Fruit fly (Drosophila melanogaster) ovary, adult (tissue): ENCODE data around the gene Elovl7.

Experiments used
- CG17801 ChIP-seq: fragments of 200-800 bp; optimal IDR thresholded peaks from 2 replicates; lab custom pipeline; 2019; ENCODE audit warnings: missing biosample characterization, mild to moderate bottlenecking, missing genetic modification characterization, moderate library complexity; ENCODE audit not compliant: partially characterized antibody

Gene Elovl7

dm6 chr3R:7995722-7996121 lies at the start of gene Elovl7:
TSS of gene Elovl7 (minus strand) at chr3R:7995852.
- no peak for TF ChIP-seq CG17801 (GFP tag; lab: Kevin White, UChicago)

DNA sequence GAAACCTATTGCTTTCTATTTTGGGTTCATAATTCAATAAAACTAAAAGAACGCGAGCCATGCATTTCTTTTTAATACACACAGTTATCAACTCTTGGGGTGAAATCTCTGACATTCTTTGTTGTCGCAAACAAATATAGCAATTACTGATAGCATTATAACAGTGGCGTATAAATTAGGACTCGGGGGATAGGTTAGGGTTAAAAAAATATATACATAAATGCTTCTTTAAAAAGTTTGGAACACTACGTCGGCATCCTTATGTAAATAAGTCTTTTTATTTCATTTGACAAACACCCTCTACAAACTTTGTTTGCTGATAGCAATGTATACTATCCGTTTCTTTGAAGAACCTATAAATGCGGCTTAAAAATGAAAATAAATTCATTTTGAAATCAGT lies 45.2 kb upstream of the Elovl7 start, which contains the start of gene CG43060:
CG43060 (plus strand) TSS at position 382 of the 400 bp plus-strand sequence.
- TF ChIP-seq CG17801 (GFP tag; lab: Kevin White, UChicago): no peak

- TF ChIP-seq CG17801 (GFP tag; lab: Kevin White, UChicago): no peak
Observed at dm6 chr3R:8038927-8039326, 43.3 kb upstream of the Elovl7 start.

DNA sequence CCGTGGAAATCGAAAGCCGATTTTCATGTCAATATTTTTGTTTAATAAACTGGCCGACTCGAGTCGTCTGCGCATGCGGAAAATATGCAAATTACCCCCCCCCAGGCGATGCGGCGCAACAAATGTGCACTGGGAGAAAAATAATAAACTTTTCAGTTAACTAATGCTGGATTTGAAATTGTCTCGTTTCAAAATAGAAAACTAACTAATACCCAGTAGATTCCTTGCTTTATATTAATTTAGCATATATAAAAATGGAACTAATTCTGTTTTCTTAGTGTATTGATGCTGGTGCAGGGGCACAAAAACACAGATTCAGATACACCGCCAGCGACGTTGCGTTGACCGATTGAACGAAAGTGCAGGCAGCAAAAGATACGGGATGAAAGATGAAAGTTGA lies 42.2 kb upstream of the Elovl7 start:
- TF ChIP-seq CG17801 (GFP tag; lab: Kevin White, UChicago): no peak

DNA sequence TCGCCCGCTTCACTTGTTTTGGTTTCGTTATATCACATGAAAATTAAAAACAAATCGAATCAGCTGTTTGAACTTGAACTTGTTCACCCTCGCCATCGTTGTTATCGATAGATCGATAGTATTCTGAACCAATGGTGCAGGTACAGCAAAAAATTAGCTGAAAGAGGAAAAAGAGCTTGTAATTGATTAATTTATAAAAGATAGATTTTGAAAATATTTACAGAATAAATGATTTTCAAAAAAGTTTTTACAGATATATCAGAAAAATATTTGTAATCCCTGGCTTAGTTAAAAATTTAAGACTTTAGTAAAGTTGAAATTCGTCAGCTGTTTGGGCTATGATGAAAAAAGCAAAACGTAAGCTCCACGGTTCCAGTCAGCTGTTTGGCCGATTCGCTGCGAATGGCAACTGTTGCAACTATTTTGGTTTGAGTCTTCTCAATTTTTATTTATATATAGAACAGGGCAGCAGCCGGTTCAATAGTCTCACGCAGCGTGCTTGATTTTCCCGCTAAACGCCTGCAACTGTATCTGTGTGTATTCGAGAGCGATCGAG lies 37.3 kb upstream of the Elovl7 start, which contains the start of the genes CG11035 and unc-45:
CG11035 (minus strand) TSS at position 87 of the 556 bp plus-strand sequence.
unc-45 (plus strand) TSS at position 379 of the 556 bp plus-strand sequence.
- peak; percentile 32 for TF ChIP-seq CG17801 (GFP tag; lab: Kevin White, UChicago)

dm6 chr3R:8030151-8030899 lies 34.7 kb upstream of the Elovl7 start, which contains the start of the genes CG10903 and CG2747:
TSS of gene CG10903 (plus strand) at chr3R:8030411.
TSS of gene CG2747 (minus strand) at chr3R:8030790.
- TF ChIP-seq CG17801 (GFP tag; lab: Kevin White, UChicago): peak; percentile 28

- TF ChIP-seq CG17801 (GFP tag; lab: Kevin White, UChicago): no peak
Observed at dm6 chr3R:8029496-8030013, 33.9 kb upstream of the Elovl7 start, which contains the start of gene ImpE3. TSS of gene ImpE3 (minus strand) at chr3R:8029546.

DNA sequence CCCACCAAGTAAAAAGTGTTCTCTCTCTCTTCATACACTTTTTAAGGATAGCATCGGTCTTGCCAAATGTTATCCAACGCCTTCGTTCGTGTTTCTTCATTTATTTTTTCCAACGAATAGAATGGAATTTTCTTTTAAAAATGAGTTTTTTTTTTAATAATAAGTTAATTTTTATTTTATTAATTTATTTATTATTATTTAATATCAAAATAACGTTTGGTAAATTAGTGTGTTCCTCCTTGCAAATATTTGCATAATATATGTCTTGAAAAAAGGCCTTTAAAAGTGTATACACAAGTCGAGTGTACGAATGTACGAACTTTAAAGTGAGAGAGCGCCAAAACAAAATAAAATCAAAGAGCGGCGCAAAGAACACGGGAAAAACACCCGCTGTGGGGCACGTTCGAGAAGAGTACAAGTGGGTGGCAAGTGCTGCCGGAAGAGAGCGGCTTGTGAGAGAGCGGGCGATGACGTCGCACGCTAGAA lies 31.6 kb upstream of the Elovl7 start:
- peak; percentile 16 for TF ChIP-seq CG17801 (GFP tag; lab: Kevin White, UChicago)

DNA sequence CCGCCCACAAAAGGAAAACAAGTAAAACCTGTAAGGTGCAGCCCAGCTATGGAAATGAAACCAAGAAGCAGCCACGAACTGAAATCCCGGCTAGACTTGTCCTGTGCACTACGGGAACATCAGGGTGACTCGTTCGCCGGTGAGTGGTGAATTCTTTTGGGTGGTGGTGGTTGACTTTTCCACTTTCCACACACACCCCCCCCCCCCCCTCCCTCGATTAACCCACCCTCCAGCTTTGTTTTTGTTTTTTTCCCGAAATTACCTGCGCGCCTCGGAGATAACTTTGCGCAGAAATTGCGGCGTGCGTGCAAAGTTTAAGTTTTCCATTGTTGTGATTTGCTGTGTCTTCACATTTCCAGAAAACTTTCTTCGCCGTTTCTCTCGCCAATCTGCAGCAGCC lies 30.9 kb upstream of the Elovl7 start:
- TF ChIP-seq CG17801 (GFP tag; lab: Kevin White, UChicago): no peak

DNA sequence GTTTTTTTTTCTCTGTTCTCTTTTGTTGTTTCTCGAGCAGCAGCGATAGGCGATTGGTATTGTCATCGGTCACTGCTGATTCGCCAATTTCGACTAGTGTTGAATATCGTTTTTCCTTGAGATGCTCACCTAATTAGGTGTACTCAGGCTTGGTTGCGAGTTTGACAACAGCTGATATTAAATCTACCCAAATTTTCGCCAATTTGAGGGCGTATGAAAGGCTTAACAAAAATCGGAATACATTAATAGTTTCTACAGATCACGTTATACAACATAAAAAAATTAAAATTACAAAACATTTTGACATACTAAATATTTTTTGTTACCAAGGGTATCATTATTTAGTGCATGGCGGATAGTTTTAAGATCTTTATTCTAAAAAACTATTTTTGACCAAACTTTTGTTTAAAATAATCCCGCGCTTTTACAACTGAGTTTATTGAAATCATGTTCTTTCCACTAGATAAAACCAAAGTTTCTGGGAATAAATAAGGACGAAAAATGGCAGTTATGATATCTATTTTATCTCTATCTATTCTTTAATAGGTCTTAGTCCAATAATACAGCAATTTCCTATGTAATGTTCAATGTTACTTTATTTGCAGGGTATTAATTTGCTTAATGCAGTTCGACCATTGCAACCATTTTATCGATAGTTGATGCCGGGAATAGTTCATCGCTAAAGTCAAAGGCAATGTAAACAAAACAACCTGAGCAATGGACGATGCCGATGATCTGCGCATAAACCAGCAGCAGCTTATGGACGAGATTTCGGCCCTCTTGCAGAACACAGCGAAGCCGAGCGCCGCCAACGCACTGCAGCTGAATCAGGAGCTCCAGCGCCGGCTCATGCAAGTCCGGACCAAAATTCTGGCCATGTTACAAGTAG lies 17.7 kb upstream of the Elovl7 start, which contains the start of the genes CG10435 and Pbp95:
CG10435 (minus strand) TSS at position 81 of the 889 bp plus-strand sequence.
Pbp95 (plus strand) TSS at position 671 of the 889 bp plus-strand sequence.
- peak; percentile 66 for TF ChIP-seq CG17801 (GFP tag; lab: Kevin White, UChicago)

DNA sequence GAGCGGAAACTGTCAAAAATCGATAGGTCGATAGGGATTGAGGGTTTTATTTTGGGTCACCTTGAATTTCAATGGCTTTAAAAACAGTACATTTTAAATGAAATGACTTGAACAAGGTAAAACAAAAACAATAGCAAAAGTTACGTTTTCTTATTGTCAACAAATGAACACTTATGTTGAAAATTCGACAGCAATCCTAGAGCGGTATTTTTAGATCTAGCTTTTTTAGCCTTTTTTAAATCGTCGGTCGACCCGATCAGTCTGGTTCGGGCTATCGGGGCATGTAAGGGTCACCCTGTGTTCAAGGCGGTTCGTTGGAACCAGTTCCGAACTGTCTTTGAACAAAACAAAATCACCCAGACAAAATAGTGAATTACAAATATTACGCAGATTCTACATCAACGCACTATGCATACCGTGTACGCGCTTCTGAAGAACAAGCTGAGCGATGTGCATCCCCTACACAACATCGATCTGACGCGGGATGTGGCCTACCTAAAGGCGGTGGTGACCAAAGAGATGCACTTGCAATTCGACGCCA lies 13.5 kb upstream of the Elovl7 start, which contains the start of the genes CG11052 and CG3223:
CG11052 (minus strand) TSS at position 218 of the 541 bp plus-strand sequence.
CG3223 (plus strand) TSS at position 321 of the 541 bp plus-strand sequence.
- TF ChIP-seq CG17801 (GFP tag; lab: Kevin White, UChicago): peak; percentile 26

DNA sequence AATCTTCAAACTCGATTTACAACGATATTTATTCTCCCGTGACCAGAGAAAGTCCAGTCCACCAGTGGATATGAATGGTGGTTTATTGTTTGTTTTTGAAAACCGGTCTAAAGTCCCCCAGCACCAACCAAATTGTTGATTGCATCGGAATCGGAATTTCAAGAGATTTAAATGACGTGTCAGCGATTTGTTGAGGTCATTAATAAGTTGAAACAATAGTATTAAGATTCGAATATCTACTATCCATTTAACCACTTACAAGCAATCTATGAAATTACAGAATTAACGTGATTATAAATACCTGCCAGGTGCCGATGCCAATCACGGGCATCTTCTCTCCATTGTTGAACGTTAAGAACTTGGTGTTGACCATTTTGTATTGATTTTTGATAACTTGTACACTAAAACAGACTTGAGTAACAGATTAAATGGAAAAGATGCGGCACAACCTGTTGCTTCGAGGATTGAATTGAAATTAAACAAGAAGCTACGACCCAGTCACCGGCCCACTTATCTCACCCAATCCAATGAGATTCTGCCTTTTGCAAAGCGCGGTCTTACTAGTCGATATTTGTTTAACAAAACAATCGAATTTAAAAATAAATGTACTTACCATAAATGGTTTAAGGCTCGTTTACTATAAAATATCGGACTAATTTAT lies 12.1 kb upstream of the Elovl7 start, which contains the start of gene CG2767:
CG2767 (minus strand) TSS at position 516 of the 661 bp plus-strand sequence.
- TF ChIP-seq CG17801 (GFP tag; lab: Kevin White, UChicago): no peak

DNA sequence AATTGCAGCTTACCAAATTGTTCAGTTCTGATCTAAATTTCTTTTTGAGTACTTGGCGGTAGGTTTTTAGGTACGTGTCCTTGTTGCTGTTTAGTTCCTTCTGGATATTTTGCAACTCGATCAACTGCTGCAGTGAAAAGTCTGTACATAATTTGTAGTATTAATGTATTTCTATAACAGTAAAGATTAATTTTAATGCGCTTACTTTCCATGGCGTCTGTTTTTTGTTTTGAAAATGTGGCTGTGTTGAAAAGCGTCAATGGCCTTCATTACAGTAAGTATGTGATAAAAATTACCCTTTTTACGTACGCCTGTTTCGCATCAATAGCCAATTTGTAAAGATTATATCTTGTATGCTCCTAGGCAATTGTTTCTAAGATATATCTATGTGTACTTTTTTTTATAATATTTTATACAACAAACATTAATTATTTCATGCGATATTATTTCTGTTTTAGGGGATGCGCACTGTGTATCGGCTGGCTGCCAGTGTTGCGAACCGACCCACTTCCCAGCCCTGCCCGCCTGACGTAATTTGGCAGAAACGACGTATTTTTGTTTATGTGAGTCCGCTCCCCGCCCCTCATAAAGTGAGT lies 5.5 kb upstream of the Elovl7 start, which contains the start of the genes Kmn2 and CG2698:
Kmn2 (minus strand) TSS at position 236 of the 596 bp plus-strand sequence.
CG2698 (plus strand) TSS at position 489 of the 596 bp plus-strand sequence.
- peak; percentile 90 for TF ChIP-seq CG17801 (GFP tag; lab: Kevin White, UChicago)
